Fruit fly (Drosophila melanogaster) whole organism, adult: ENCODE results near the gene Hpf1.

ENCODE experiments used
- CG33017 ChIP-seq: fragments of 200-800 bp; sonication (Bioruptor generic); optimal IDR thresholded peaks from 2 replicates; lab custom pipeline; 2018; ENCODE audit warnings: missing biosample characterization, mild to moderate bottlenecking, missing genetic modification characterization, moderate library complexity
- CG7101 ChIP-seq: fragments of 200-800 bp; sonication (Bioruptor generic); optimal IDR thresholded peaks from 2 replicates; lab custom pipeline; 2018; ENCODE audit warnings: missing biosample characterization, mild to moderate bottlenecking, missing genetic modification characterization, moderate library complexity
- Crg-1 ChIP-seq: fragments of 200-800 bp; sonication (Bioruptor generic); optimal IDR thresholded peaks from 2 replicates; lab custom pipeline; 2016; ENCODE audit warnings: missing biosample characterization, missing genetic modification characterization
- Mnt ChIP-seq: fragments of 200-800 bp; sonication (Bioruptor generic); optimal IDR thresholded peaks from 2 replicates; lab custom pipeline; 2016; ENCODE audit warnings: missing biosample characterization, mild to moderate bottlenecking, missing genetic modification characterization
- kay ChIP-seq: fragments of 200-800 bp; sonication (Bioruptor generic); peaks from one replicate; lab custom pipeline; 2016; ENCODE audit warnings: missing biosample characterization, missing genetic modification characterization, borderline replicate concordance
- ovo ChIP-seq: fragments of 200-800 bp; sonication (Bioruptor generic); optimal IDR thresholded peaks from 2 replicates; lab custom pipeline; 2016; ENCODE audit warnings: missing biosample characterization, missing genetic modification characterization
- pad ChIP-seq: fragments of 200-800 bp; sonication (Bioruptor generic); optimal IDR thresholded peaks from 3 replicates; lab custom pipeline; 2017; ENCODE audit warnings: missing biosample characterization, missing genetic modification characterization, mild to moderate bottlenecking, moderate library complexity, missing genetic modification reagents
- tj ChIP-seq: fragments of 200-800 bp; sonication (Bioruptor generic); optimal IDR thresholded peaks from 3 replicates; lab custom pipeline; 2017; ENCODE audit warnings: missing biosample characterization, mild to moderate bottlenecking, missing genetic modification characterization, moderate library complexity

DNA sequence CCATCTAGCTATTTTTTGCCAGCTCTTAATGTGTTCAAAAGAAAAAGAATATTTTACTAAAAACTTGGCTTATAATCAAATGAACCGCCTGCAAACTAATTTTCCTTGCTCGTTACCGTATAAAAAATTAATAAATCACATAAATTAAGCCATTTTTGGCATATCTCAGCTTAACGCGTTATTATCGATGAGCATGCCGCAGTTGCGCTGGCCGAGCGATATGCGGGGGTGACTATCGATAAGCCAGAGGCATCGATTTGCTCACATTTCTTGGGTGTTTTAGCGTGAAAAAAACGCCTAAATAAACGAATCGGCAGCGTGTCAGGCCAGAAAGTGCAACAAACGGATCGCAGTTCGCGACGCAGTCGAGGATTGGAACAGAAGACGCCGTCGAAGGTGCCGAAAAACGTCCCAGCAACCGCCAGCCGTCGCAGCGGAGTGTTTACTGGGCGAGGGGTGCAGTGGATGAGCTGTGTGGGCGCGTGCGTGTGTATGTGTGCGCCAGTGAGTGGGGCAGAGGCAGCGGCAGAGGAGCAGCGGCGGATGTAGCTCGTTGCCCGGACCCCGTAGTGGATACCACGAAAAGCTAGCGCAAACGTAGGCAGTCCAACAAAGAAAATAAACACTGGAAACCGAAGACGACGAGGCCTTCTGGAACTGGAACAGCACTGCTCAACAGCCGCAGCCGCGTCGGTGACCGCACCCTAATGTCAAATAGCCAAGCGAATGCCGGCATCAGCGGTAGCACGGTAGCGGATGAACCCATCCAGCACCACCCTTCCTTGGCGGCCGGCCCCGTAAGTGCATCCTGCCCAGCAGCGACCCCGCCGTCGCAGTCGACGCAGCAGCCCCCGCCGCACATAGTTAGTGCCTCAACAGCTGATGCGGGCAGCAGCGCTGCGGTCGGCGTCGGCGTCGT, 49.1 kb upstream of the Hpf1 start, which contains the start of the genes Sym and Madm:
- TF ChIP-seq Mnt (GFP tag; lab: Kevin White, UChicago) (peak; percentile 63), ovo (peak; percentile 15), CG7101 (tag; lab: Kevin White, UChicago) (peak; percentile 19), pad (GFP tag; lab: Kevin White, UChicago) (peak; percentile 13), Crg-1 (peak; percentile 3), CG33017 (tag; lab: Kevin White, UChicago) (no peak), kay (GFP tag; lab: Kevin White, UChicago) (no peak), tj (GFP tag; lab: Kevin White, UChicago) (peak; percentile 42)
